Worm (Caenorhabditis elegans) whole organism, midembryonic: ENCODE data around the gene spot-1.

Experiments used
- T22C8.4 ChIP-seq: fragments of 200-800 bp; sonication (Bioruptor generic); IDR thresholded peaks from 2 replicates; pipeline ENCODE4 v1.3.6; 2022; ENCODE audit warnings: missing genetic modification characterization, missing compliant biosample characterization
- ztf-23 ChIP-seq: fragments of 200-800 bp; sonication (Bioruptor generic); IDR thresholded peaks from 2 replicates; pipeline ENCODE4 v1.3.6; 2022; ENCODE audit warnings: missing genetic modification reagents, missing genetic modification characterization, missing compliant biosample characterization

DNA sequence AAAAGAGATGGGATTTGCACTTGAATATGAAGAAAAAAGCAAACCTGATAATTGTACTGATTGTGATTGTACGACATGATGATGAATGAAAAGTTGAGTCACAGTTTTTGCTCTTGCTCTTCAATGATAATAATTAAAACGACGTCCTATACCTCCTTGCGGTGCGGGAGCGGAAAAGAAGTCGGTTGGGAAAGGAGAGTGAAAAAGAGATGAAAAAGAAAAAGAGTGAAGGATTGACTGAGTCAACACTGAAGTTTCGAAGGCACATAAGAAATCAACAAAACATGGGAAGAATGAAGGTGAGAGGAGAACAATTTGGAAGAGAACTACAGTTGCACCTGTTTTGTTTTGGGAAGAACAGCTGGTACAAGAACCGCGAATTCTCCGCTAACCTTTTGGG, 42.3 kb upstream of the spot-1 start, which contains the start of gene F56C9.8:
- TF ChIP-seq T22C8.4 (GFP tag; lab: Robert Waterston, UW) (no peak), ztf-23 (GFP tag; lab: Robert Waterston, UW) (no peak)
